Worm (Caenorhabditis elegans): ENCODE data around the gene nhr-60.

ce11 chrV:15733020-15733419 lies 40.0 kb downstream of the nhr-60 start:
- no peak for TF ChIP-seq aha-1 (tag; optimal IDR thresholded peaks at IDR 0.05)
- TF ChIP-seq zag-1 (tag; optimal IDR thresholded peaks at IDR 0.05) = no peak

Measured in whole organism, L1 larva.